Fruit fly (Drosophila melanogaster): Measurements from ENCODE around the gene CG14053.

The CG14053 gene

dm6 chrX:2184563-2184962, 9.1 kb downstream of the CG14053 start, which contains the start of the genes Nmd3 and CG17776 (continued):
- TF ChIP-seq ato (GFP tag; IDR thresholded peaks at IDR 0.05; ENCODE audit: partially characterized antibody) (peak; percentile 44; the same call in 1 of the 2 replicates), mld (GFP tag; IDR thresholded peaks at IDR 0.05; ENCODE audit: partially characterized antibody) (peak; percentile 58; the same call in 1 of the 3 replicates), CG14014 (GFP tag; IDR thresholded peaks at IDR 0.05) (no peak), CG12659 (GFP tag; optimal IDR thresholded peaks at IDR 0.05) (peak; percentile 33), onecut (GFP tag; IDR thresholded peaks at IDR 0.05) (0 out of 2 replicates have a peak, but pooled peaks have one; percentile 6), HLH4C (GFP tag; IDR thresholded peaks at IDR 0.05; ENCODE audit: partially characterized antibody) (peak; percentile 88), ab (GFP tag; optimal IDR thresholded peaks at IDR 0.05) (no peak), CG7786 (GFP tag; optimal IDR thresholded peaks at IDR 0.05) (peak; percentile 17), unc-4 (GFP tag; IDR thresholded peaks at IDR 0.05; ENCODE audit: partially characterized antibody) (peak; percentile 69), row (GFP tag; IDR thresholded peaks at IDR 0.05) (peak; percentile 66), dpn (GFP tag; optimal IDR thresholded peaks at IDR 0.05) (peak in 1 of 2 experiments; percentile 5), salm (tag; optimal IDR thresholded peaks at IDR 0.05) (no peak), crp (GFP tag; optimal IDR thresholded peaks at IDR 0.05) (peak; percentile 20 to 85), BEAF-32 (GFP tag; optimal IDR thresholded peaks at IDR 0.05) (peak; percentile 68), Dll (GFP tag; IDR thresholded peaks at IDR 0.05; ENCODE audit: partially characterized antibody) (peak; percentile 79), CG9797 (GFP tag; optimal IDR thresholded peaks at IDR 0.05) (peak; percentile 4), sqz (GFP tag; optimal IDR thresholded peaks at IDR 0.05) (no peak), dmrt11E (tag; optimal IDR thresholded peaks at IDR 0.05) (no peak), sens (GFP tag) (peak; percentile 50), tgo (GFP tag; IDR thresholded peaks at IDR 0.05) (no peak), lola (GFP tag; optimal IDR thresholded peaks at IDR 0.05) (peak in 1 of 3 experiments; percentile 15), CG34376 (GFP tag; optimal IDR thresholded peaks at IDR 0.05) (peak; percentile 1), eve (GFP tag; optimal IDR thresholded peaks at IDR 0.05) (no peak), YL-1 (GFP tag; optimal IDR thresholded peaks at IDR 0.05) (peak; percentile 46), tna (GFP tag; IDR thresholded peaks at IDR 0.05; ENCODE audit: partially characterized antibody) (peak; percentile 70), trem (tag; optimal IDR thresholded peaks at IDR 0.05) (peak; percentile 43), maf-S (GFP tag; optimal IDR thresholded peaks at IDR 0.05) (no peak), knrl (GFP tag; IDR thresholded peaks at IDR 0.05; ENCODE audit: partially characterized antibody) (peak; percentile 58; the same call in 2 of the 3 replicates), CG18262 (tag; optimal IDR thresholded peaks at IDR 0.05) (peak; percentile 7), CG17186 (GFP tag; optimal IDR thresholded peaks at IDR 0.05) (peak; percentile 33), CG6791 (GFP tag; IDR thresholded peaks at IDR 0.05; ENCODE audit: partially characterized antibody) (peak; percentile 60; the same call in 2 of the 3 replicates), CG15514 (GFP tag; optimal IDR thresholded peaks at IDR 0.05) (peak; percentile 64), CG16813 (GFP tag; IDR thresholded peaks at IDR 0.05; ENCODE audit: partially characterized antibody) (peak; percentile 74), amos (GFP tag; IDR thresholded peaks at IDR 0.05; ENCODE audit: partially characterized antibody) (peak; percentile 47; the same call in 1 of the 2 replicates), CG17385 (GFP tag; optimal IDR thresholded peaks at IDR 0.05) (no peak), CG6254 (GFP tag; optimal IDR thresholded peaks at IDR 0.05) (peak; percentile 40), cg (GFP tag; optimal IDR thresholded peaks at IDR 0.05) (peak; percentile 3), CG12391 (tag; optimal IDR thresholded peaks at IDR 0.05) (peak; percentile 30), Side (GFP tag; optimal IDR thresholded peaks at IDR 0.05) (peak; percentile 11), Ets97D (GFP tag; optimal IDR thresholded peaks at IDR 0.05) (peak; percentile 38), CG13775 (GFP tag; optimal IDR thresholded peaks at IDR 0.05) (no peak), Myb (GFP tag; optimal IDR thresholded peaks at IDR 0.05) (peak; percentile 15), exex (tag; optimal IDR thresholded peaks at IDR 0.05) (peak; percentile 13), NfI (GFP tag; optimal IDR thresholded peaks at IDR 0.05) (no peak), CG14710 (tag; optimal IDR thresholded peaks at IDR 0.05) (peak; percentile 45), nmo (GFP tag; optimal IDR thresholded peaks at IDR 0.05) (peak; percentile 39), CG13287 (GFP tag; IDR thresholded peaks at IDR 0.05; ENCODE audit: partially characterized antibody) (peak; percentile 82), CG33213 (GFP tag; optimal IDR thresholded peaks at IDR 0.05) (no peak)
